Fruit fly (Drosophila melanogaster) whole organism, wandering third instar larva: ENCODE data around the gene Gr93c.

ENCODE experiments used
- Abd-B ChIP-seq: fragments of >200 bp; optimal IDR thresholded peaks from 2 replicates; lab custom pipeline; 2017; ENCODE audit warnings: missing biosample characterization, missing genetic modification characterization
- CG9705 ChIP-seq: fragments of 200-800 bp; sonication (Bioruptor generic); optimal IDR thresholded peaks from 2 replicates; lab custom pipeline; 2018; ENCODE audit warnings: missing biosample characterization, mild to moderate bottlenecking, missing genetic modification characterization
- Dfd ChIP-seq: fragments of >200 bp; optimal IDR thresholded peaks from 2 replicates; lab custom pipeline; 2017; ENCODE audit warnings: missing biosample characterization, missing genetic modification characterization
- Myc ChIP-seq: fragments of >200 bp; optimal IDR thresholded peaks from 2 replicates; lab custom pipeline; 2017
- Vsx2 ChIP-seq: fragments of 200-300, 225-300 bp; sonication (Bioruptor generic); optimal IDR thresholded peaks from 2 replicates; lab custom pipeline; 2018; ENCODE audit warnings: missing biosample characterization, missing genetic modification characterization; ENCODE audit not compliant: partially characterized antibody
- h ChIP-seq: fragments of 200-800 bp; sonication (Bioruptor generic); optimal IDR thresholded peaks from 3 replicates; lab custom pipeline; 2016; ENCODE audit warnings: missing biosample characterization, mild to moderate bottlenecking, missing genetic modification characterization
- jim ChIP-seq: fragments of 175-275, 200-325 bp; sonication (Bioruptor generic); optimal IDR thresholded peaks from 2 replicates; lab custom pipeline; 2016; ENCODE audit warnings: missing biosample characterization, mild to moderate bottlenecking, missing genetic modification characterization
- lola ChIP-seq: fragments of >200 bp; optimal IDR thresholded peaks from 2 replicates; lab custom pipeline; 2017; ENCODE audit warnings: missing biosample characterization, missing genetic modification characterization
- pan ChIP-seq: fragments of >200 bp; optimal IDR thresholded peaks from 2 replicates; lab custom pipeline; 2017
- psq ChIP-seq: fragments of 200-800 bp; sonication (Bioruptor generic); optimal IDR thresholded peaks from 3 replicates; lab custom pipeline; 2017; ENCODE audit warnings: missing biosample characterization, mild to moderate bottlenecking, missing genetic modification characterization, moderate library complexity
- usp ChIP-seq: fragments of >200 bp; optimal IDR thresholded peaks from 2 replicates; lab custom pipeline; 2017; ENCODE audit warnings: missing biosample characterization, missing genetic modification characterization
- woc ChIP-seq: sonication (Bioruptor generic); optimal IDR thresholded peaks from 2 replicates; lab custom pipeline; 2016; ENCODE audit warnings: missing biosample characterization, mild to moderate bottlenecking, missing genetic modification characterization

dm6 chr3R:21832203-21832602 is 12.9 kb downstream of the Gr93c start, which contains the start of gene Gr93a:
- TF ChIP-seq h (GFP tag; lab: Kevin White, UChicago) (no peak), pan (lab: Kevin White, UChicago) (no peak), Abd-B (no peak), Dfd (GFP tag; lab: Kevin White, UChicago) (no peak), lola (GFP tag; lab: Kevin White, UChicago) (no peak), CG9705 (GFP tag; lab: Kevin White, UChicago) (no peak), Myc (lab: Kevin White, UChicago) (no peak), Vsx2 (GFP tag; lab: Kevin White, UChicago) (no peak), usp (GFP tag; lab: Kevin White, UChicago) (no peak), jim (GFP tag; lab: Kevin White, UChicago) (no peak), psq (no peak), woc (no peak)
